Worm (Caenorhabditis elegans): ENCODE measurements around the gene cpsf-3.

Gene cpsf-3

DNA sequence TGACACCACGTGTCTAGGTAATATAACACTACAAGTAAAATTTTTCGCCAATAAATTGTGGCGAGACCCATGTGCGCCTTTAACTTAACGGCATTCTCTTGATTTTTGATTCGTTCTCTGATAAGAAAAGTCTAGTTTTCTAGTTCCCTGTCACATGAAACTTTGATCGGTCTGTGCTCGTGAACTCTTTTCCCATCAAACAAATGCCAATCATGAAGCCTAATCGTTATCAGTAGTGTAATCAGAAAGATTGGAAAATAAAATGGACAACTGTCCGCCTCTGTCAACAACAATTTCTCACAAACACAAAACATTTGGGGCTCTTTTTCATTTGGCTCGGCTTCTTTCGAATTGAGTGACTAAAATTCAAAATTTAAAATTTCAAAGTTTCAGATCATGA, 28.8 kb downstream of the cpsf-3 start, which contains the start of gene ttr-45:
Gene ttr-45, plus strand, starts transcription at position 385 of the 400 bp plus-strand sequence.
- TF ChIP-seq tlf-1 (GFP tag; optimal IDR thresholded peaks at IDR 0.05) = peak; percentile 52
- TF ChIP-seq ZK185.1 (tag; optimal IDR thresholded peaks at IDR 0.05; ENCODE audit: poor library complexity, severe bottlenecking) = no peak
- peak; percentile 5 for TF ChIP-seq nhr-90 (tag; optimal IDR thresholded peaks at IDR 0.05)
- TF ChIP-seq lin-40 (tag; optimal IDR thresholded peaks at IDR 0.05) = peak; percentile 44
- TF ChIP-seq hmg-1.2 (GFP tag; IDR thresholded peaks at IDR 0.05) = no peak
- TF ChIP-seq aptf-3 (GFP tag; IDR thresholded peaks at IDR 0.05) = no peak
- TF ChIP-seq nfya-1 (tag; optimal IDR thresholded peaks at IDR 0.05; ENCODE audit: borderline replicate concordance, insufficient read depth) = no peak
- no peak for TF ChIP-seq Y67H2A.10 (GFP tag; conservative IDR thresholded peaks at IDR 0.05)
- TF ChIP-seq F57A8.1 (GFP tag; optimal IDR thresholded peaks at IDR 0.05) = no peak
- TF ChIP-seq atf-7 (tag; optimal IDR thresholded peaks at IDR 0.05) = peak; percentile 50
- peak; percentile 94 for TF ChIP-seq nhr-80 (tag; optimal IDR thresholded peaks at IDR 0.05)
- TF ChIP-seq dpl-1 (GFP tag; optimal IDR thresholded peaks at IDR 0.05) = no peak
- 0 out of 2 replicates have a peak, but pooled peaks have one; percentile 22 for TF ChIP-seq ekl-4 (GFP tag; IDR thresholded peaks at IDR 0.05)
- no peak for TF ChIP-seq F10E7.11 (tag; optimal IDR thresholded peaks at IDR 0.05)
- 0 out of 2 replicates have a peak, but pooled peaks have one; percentile 25 for TF ChIP-seq dox-1 (GFP tag; IDR thresholded peaks at IDR 0.05)
- no peak for TF ChIP-seq attf-6 (GFP tag; IDR thresholded peaks at IDR 0.05)
- peak; percentile 36 for TF ChIP-seq madf-10 (tag; optimal IDR thresholded peaks at IDR 0.05)
- TF ChIP-seq ztf-26 (tag; optimal IDR thresholded peaks at IDR 0.05) = no peak
- TF ChIP-seq snpc-1.1 (tag; optimal IDR thresholded peaks at IDR 0.05; ENCODE audit: insufficient read depth) = no peak
- TF ChIP-seq snpc-4 (GFP tag; optimal IDR thresholded peaks at IDR 0.05) = no peak
- no peak for TF ChIP-seq snpc-4 (tag; optimal IDR thresholded peaks at IDR 0.05)
- no peak for TF ChIP-seq madf-6 (GFP tag; IDR thresholded peaks at IDR 0.05)
- TF ChIP-seq F37B4.10 (GFP tag; IDR thresholded peaks at IDR 0.05) = no peak
- TF ChIP-seq C17E4.6 (GFP tag; IDR thresholded peaks at IDR 0.05) = no peak
- no peak for TF ChIP-seq ceh-40 (GFP tag; IDR thresholded peaks at IDR 0.05)
- TF ChIP-seq ceh-27 (GFP tag; optimal IDR thresholded peaks at IDR 0.05) = no peak
- peak; percentile 43 for TF ChIP-seq attf-5 (GFP tag; optimal IDR thresholded peaks at IDR 0.05)
- peak; percentile 28 to 58 for TF ChIP-seq let-607 (tag; optimal IDR thresholded peaks at IDR 0.05)
- no peak for TF ChIP-seq lin-35 (GFP tag; optimal IDR thresholded peaks at IDR 0.05)
- no peak for TF ChIP-seq efl-1 (GFP tag; optimal IDR thresholded peaks at IDR 0.05)
- peak; percentile 65 for TF ChIP-seq pha-4 (tag; optimal IDR thresholded peaks at IDR 0.05)
- TF ChIP-seq nfyb-1 (GFP tag; IDR thresholded peaks at IDR 0.05) = no peak
- peak; percentile 74 for TF ChIP-seq unc-62 (GFP tag; optimal IDR thresholded peaks at IDR 0.05)
- TF ChIP-seq T26A5.8 (tag; optimal IDR thresholded peaks at IDR 0.05) = no peak
- TF ChIP-seq pbrm-1 (GFP tag; IDR thresholded peaks at IDR 0.05) = no peak
- TF ChIP-seq cebp-1 (GFP tag; IDR thresholded peaks at IDR 0.05) = no peak
- TF ChIP-seq cebp-1 (tag; optimal IDR thresholded peaks at IDR 0.05) = peak; percentile 53
- TF ChIP-seq rec-8 (tag; optimal IDR thresholded peaks at IDR 0.05) = no peak
- no peak for TF ChIP-seq him-1 (tag; optimal IDR thresholded peaks at IDR 0.05)
- no peak for TF ChIP-seq repo-1 (tag; optimal IDR thresholded peaks at IDR 0.05)
- TF ChIP-seq Y95B8A.8 (GFP tag; IDR thresholded peaks at IDR 0.05) = no peak
- TF ChIP-seq ztf-22 (GFP tag; optimal IDR thresholded peaks at IDR 0.05) = peak; percentile 48
- peak; percentile 27 for TF ChIP-seq tbp1 (GFP tag; optimal IDR thresholded peaks at IDR 0.05)
- TF ChIP-seq ets-4 (GFP tag; optimal IDR thresholded peaks at IDR 0.05) = peak; percentile 19
- no peak for TF ChIP-seq F52B5.7 (tag; optimal IDR thresholded peaks at IDR 0.05)
- TF ChIP-seq B0336.3 (GFP tag; IDR thresholded peaks at IDR 0.05) = no peak
- 0 out of 2 replicates have a peak, but pooled peaks have one; percentile 12 for TF ChIP-seq Y56A3A.18 (GFP tag; IDR thresholded peaks at IDR 0.05)
